Fruit fly (Drosophila melanogaster): ENCODE measurements around the gene CG11737.

The CG11737 gene

DNA sequence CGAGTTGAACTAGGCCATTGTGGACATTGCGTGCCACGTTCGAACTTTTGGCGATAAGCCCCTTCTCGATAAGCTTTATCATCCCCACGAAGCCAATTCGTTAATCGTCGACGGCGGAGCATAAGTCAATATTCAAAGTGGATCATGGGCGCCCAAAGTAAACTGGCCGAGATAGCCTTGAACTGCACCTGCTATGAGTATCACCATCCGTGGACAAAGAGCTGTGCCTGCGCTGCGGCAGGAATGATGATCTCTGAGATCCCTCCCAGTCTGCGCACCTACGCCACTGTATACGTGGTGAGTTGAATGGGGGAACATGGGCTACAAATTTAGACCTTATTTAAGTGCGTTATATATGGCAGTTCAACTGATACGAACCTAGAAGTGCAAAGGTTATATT is 6.6 kb downstream of the CG11737 start:
- no peak for TF ChIP-seq Pif1B (GFP tag; optimal IDR thresholded peaks at IDR 0.05)
- no peak for TF ChIP-seq fd96Ca (GFP tag; IDR thresholded peaks at IDR 0.05)
- TF ChIP-seq CG4496 (GFP tag; IDR thresholded peaks at IDR 0.05): no peak
- no peak for TF ChIP-seq Snoo (tag; optimal IDR thresholded peaks at IDR 0.05)
- no peak for TF ChIP-seq CG13204 (GFP tag; optimal IDR thresholded peaks at IDR 0.05)
- TF ChIP-seq rn (GFP tag; IDR thresholded peaks at IDR 0.05): no peak
- TF ChIP-seq CG34367 (tag; optimal IDR thresholded peaks at IDR 0.05): no peak
- no peak for TF ChIP-seq CG8159 (tag; optimal IDR thresholded peaks at IDR 0.05)
- no peak for TF ChIP-seq CG8301 (tag; optimal IDR thresholded peaks at IDR 0.05)
- no peak for TF ChIP-seq CG15710 (tag; optimal IDR thresholded peaks at IDR 0.05)
- TF ChIP-seq D1 (tag; optimal IDR thresholded peaks at IDR 0.05): no peak
- no peak for TF ChIP-seq CG12605 (GFP tag; IDR thresholded peaks at IDR 0.05)
- no peak for TF ChIP-seq CG9948 (tag; optimal IDR thresholded peaks at IDR 0.05)
- TF ChIP-seq CG17806 (tag; optimal IDR thresholded peaks at IDR 0.05): no peak
- TF ChIP-seq CG14655 (GFP tag; optimal IDR thresholded peaks at IDR 0.05): no peak
- TF ChIP-seq CG32121 (GFP tag; IDR thresholded peaks at IDR 0.05): no peak
- no peak for TF ChIP-seq Ets98B (GFP tag; IDR thresholded peaks at IDR 0.05)
- TF ChIP-seq EcR (GFP tag; optimal IDR thresholded peaks at IDR 0.05): no peak

DNA sequence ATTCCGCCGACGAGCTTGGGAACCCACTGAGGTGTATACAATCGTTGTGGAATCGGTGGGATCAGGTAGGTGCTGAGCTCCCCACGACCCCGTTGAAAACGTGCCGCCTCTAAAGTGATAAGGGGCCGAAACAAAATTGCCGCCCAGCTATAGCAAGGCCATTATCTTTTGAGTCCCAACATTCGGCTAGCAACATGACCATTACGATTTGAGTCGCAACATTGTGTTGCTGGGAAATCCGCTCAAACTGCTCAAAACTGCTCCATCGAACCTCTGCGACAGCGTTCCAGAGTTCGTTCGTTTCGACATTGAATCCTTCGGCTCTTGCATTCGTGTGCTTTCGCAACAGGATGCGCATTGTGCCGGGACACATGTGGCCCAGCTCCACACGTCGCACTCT is 11.2 kb downstream of the CG11737 start, which contains the start of gene CG11741:
TSS of gene CG11741 (minus strand) at position 16 of the 400 bp plus-strand sequence.
- TF ChIP-seq CG10348 (GFP tag; IDR thresholded peaks at IDR 0.05) (no peak), CG15710 (tag; optimal IDR thresholded peaks at IDR 0.05) (no peak), Snoo (tag; optimal IDR thresholded peaks at IDR 0.05) (no peak), CG17806 (tag; optimal IDR thresholded peaks at IDR 0.05) (no peak), Ets98B (GFP tag; IDR thresholded peaks at IDR 0.05) (no peak), CG8159 (tag; optimal IDR thresholded peaks at IDR 0.05) (no peak), Pif1B (GFP tag; optimal IDR thresholded peaks at IDR 0.05) (no peak)

DNA sequence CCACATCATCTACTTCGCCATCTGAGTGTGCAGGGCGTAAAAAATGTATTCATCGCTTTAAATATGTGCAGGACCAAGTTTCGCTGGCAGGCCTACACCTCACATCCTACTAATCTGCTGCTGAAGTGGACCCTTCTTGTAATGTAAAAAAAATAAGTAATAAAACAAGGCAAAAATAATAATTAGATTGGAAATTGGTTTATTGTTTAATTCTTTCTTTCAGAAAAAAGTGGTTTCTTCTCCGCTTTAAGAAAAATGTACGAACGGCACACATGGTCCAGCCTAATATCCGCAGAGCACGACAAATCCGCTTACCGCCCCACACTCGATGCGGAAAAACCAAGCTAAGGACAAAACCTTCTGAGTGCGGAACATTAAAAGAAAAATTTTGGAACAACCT is 28.2 kb downstream of the CG11737 start:
- peak; percentile 59 for TF ChIP-seq CG8159 (tag; optimal IDR thresholded peaks at IDR 0.05)
- no peak for TF ChIP-seq CG13204 (GFP tag; optimal IDR thresholded peaks at IDR 0.05)

DNA sequence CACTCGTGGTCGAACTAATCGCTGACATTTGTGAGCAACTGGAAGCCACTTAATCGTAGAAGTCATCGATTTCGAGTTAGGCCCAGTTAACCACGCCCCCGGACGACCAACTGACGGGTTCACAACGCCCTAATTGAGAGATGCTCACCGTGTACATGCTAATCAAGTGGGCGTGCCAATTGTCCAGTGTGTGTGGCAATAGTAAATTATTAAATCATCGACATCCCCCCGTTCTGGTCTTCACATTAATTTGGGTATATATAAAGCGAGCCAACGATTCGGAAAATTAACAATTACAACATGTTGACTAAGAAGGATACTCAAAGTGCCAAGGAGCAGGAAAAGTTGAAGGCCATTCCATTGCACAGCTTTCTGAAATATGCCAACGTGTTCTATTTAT is 34.6 kb downstream of the CG11737 start, which contains the start of gene Or85d:
TSS of gene Or85d (plus strand) at position 301 of the 400 bp plus-strand sequence.
- TF ChIP-seq CG34367 (tag; optimal IDR thresholded peaks at IDR 0.05) (no peak), D1 (tag; optimal IDR thresholded peaks at IDR 0.05) (no peak), EcR (GFP tag; optimal IDR thresholded peaks at IDR 0.05) (no peak), CG9948 (tag; optimal IDR thresholded peaks at IDR 0.05) (no peak), CG4496 (GFP tag; IDR thresholded peaks at IDR 0.05) (no peak), CG8301 (tag; optimal IDR thresholded peaks at IDR 0.05) (no peak)

DNA sequence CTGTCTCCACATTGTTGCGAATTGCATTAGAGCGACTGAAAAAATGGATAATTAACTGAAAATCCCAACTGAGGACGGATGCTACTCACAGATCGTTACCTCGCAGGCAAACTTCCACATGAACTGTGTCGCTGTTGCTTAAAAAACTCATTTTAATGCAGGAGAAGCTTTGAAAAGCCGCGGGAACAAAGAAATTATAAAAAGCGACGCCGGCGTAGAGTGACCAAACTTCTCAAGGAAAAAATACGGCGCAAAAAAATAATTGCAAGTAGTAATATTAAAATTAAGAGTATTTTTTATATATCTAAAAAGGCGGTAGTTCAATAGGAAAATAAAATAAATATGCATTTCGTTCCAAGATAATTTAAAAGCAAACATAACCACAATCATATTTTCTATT is 43.9 kb downstream of the CG11737 start, which contains the start of gene pch2:
TSS of gene pch2 (minus strand) at position 243 of the 400 bp plus-strand sequence.
- TF ChIP-seq CG8159 (tag; optimal IDR thresholded peaks at IDR 0.05) (no peak), CG32121 (GFP tag; IDR thresholded peaks at IDR 0.05) (no peak), CG14655 (GFP tag; optimal IDR thresholded peaks at IDR 0.05) (no peak), CG8301 (tag; optimal IDR thresholded peaks at IDR 0.05) (no peak), Pif1A (GFP tag; optimal IDR thresholded peaks at IDR 0.05) (no peak), CG15710 (tag; optimal IDR thresholded peaks at IDR 0.05) (no peak), CG13204 (GFP tag; optimal IDR thresholded peaks at IDR 0.05) (no peak), CG9948 (tag; optimal IDR thresholded peaks at IDR 0.05) (no peak), CG10348 (GFP tag; IDR thresholded peaks at IDR 0.05) (no peak), EcR (GFP tag; optimal IDR thresholded peaks at IDR 0.05) (no peak), CG34367 (tag; optimal IDR thresholded peaks at IDR 0.05) (no peak), gl (tag; optimal IDR thresholded peaks at IDR 0.05) (no peak), Ets98B (GFP tag; IDR thresholded peaks at IDR 0.05) (no peak), Snoo (tag; optimal IDR thresholded peaks at IDR 0.05) (no peak), fd96Ca (GFP tag; IDR thresholded peaks at IDR 0.05) (no peak)

DNA sequence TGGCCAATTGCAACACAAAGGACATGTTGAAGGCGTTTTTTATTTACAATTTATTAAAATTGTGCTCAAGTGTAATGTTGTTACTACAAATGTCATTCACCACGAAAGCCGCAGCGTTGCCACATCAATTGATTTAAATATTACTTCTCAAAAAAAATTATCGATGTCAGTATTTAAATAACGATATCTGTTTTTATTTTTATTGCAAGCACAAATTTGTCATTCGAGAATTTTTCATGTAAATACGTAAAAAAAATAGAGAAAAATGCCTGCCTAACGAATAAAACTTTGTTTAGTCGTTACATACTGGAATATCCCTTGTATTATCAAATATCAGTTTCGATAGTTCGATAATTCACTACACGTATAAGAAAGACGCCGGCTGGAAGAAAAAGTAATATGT is 44.8 kb downstream of the CG11737 start, which contains the start of the genes mRpS18A and CG31460:
TSS of gene mRpS18A (minus strand) at position 110 of the 403 bp plus-strand sequence.
TSS of gene CG31460 (plus strand) at position 190 of the 403 bp plus-strand sequence.
- TF ChIP-seq CG17806 (tag; optimal IDR thresholded peaks at IDR 0.05) (no peak), Pif1B (GFP tag; optimal IDR thresholded peaks at IDR 0.05) (no peak), Pif1A (GFP tag; optimal IDR thresholded peaks at IDR 0.05) (no peak), CG12605 (GFP tag; IDR thresholded peaks at IDR 0.05) (no peak), D1 (tag; optimal IDR thresholded peaks at IDR 0.05) (no peak), fd96Ca (GFP tag; IDR thresholded peaks at IDR 0.05) (no peak), CG14655 (GFP tag; optimal IDR thresholded peaks at IDR 0.05) (no peak), Snoo (tag; optimal IDR thresholded peaks at IDR 0.05) (no peak), CG10348 (GFP tag; IDR thresholded peaks at IDR 0.05) (no peak), gl (tag; optimal IDR thresholded peaks at IDR 0.05) (no peak), Ets98B (GFP tag; IDR thresholded peaks at IDR 0.05) (no peak), EcR (GFP tag; optimal IDR thresholded peaks at IDR 0.05) (no peak), CG8159 (tag; optimal IDR thresholded peaks at IDR 0.05) (no peak), CG9948 (tag; optimal IDR thresholded peaks at IDR 0.05) (no peak)

DNA sequence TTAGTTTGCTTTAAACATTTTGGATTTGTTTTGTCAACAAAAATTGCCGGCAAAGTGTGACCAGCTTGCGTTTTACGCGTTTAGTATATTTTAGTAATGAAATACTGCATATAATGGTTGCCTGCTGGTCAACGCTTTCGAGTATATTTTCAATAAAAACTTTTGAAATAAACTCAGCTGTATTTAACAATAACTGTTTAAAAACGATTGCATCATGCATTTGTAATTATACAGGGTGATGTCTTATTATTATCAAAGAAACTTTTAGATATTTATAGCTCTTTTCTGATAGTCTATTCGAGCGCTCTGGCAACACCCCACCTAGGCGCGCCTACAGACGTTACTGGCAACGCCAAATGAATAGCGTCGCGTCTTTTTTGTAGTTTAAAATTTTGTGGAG is 46.1 kb downstream of the CG11737 start, which contains the start of gene Cenp-C:
TSS of gene Cenp-C (plus strand) at position 332 of the 400 bp plus-strand sequence.
- TF ChIP-seq Pif1A (GFP tag; optimal IDR thresholded peaks at IDR 0.05): no peak
- TF ChIP-seq CG14655 (GFP tag; optimal IDR thresholded peaks at IDR 0.05): no peak
- TF ChIP-seq Pif1B (GFP tag; optimal IDR thresholded peaks at IDR 0.05): no peak
- no peak for TF ChIP-seq EcR (GFP tag; optimal IDR thresholded peaks at IDR 0.05)
- TF ChIP-seq CG34367 (tag; optimal IDR thresholded peaks at IDR 0.05): no peak
- no peak for TF ChIP-seq CG4496 (GFP tag; IDR thresholded peaks at IDR 0.05)
- no peak for TF ChIP-seq CG8301 (tag; optimal IDR thresholded peaks at IDR 0.05)
- no peak for TF ChIP-seq gl (tag; optimal IDR thresholded peaks at IDR 0.05)
- TF ChIP-seq CG32121 (GFP tag; IDR thresholded peaks at IDR 0.05): no peak
- no peak for TF ChIP-seq Snoo (tag; optimal IDR thresholded peaks at IDR 0.05)
- no peak for TF ChIP-seq CG10348 (GFP tag; IDR thresholded peaks at IDR 0.05)
- TF ChIP-seq fd96Ca (GFP tag; IDR thresholded peaks at IDR 0.05): no peak
- TF ChIP-seq CG8159 (tag; optimal IDR thresholded peaks at IDR 0.05): no peak
- no peak for TF ChIP-seq CG17806 (tag; optimal IDR thresholded peaks at IDR 0.05)
- TF ChIP-seq CG12605 (GFP tag; IDR thresholded peaks at IDR 0.05): no peak
- TF ChIP-seq Ets98B (GFP tag; IDR thresholded peaks at IDR 0.05): no peak
- no peak for TF ChIP-seq rn (GFP tag; IDR thresholded peaks at IDR 0.05)
- TF ChIP-seq CG15710 (tag; optimal IDR thresholded peaks at IDR 0.05): no peak
- TF ChIP-seq D1 (tag; optimal IDR thresholded peaks at IDR 0.05): no peak
